Fruit fly (Drosophila melanogaster): ENCODE measurements around the gene sfl.
A peak's percentile ranks its signal among the peaks of the same experiment; 100 is the strongest.

sfl gene

DNA sequence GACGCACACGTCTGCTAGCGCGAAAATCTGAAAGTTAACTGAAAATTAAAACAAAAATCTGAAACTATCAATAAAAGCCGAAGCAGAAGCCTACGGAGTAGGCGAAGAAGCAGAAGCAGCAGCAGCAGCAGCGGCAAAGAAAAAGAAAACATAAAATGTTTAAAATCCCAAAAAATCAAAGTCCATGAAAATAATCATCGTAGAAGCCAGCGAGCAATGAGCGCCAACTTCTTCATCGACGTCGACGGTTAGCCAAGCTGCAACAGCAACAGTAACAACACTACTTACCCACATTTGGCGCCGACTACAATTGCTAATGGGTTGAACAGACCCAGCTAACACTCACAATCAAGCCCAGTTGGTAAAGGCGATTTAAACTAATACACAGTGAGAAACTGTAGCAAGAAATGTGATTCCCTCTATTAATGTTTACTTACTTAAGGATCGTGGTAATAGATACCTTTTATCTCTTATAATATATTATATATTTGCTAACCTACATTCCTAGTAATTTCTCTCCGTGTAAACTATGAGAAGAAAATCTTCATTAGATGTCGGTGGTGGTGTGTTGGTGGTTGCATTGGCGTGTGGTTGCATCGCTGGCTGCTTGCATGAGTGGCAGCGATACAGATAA, 94.1 kb downstream of the sfl start, which contains the start of gene jv (continued):
- TF ChIP-seq CG8388 (GFP tag; optimal IDR thresholded peaks at IDR 0.05) (peak; percentile 28), CG11247 (GFP tag; IDR thresholded peaks at IDR 0.05) (no peak), Oli (tag; optimal IDR thresholded peaks at IDR 0.05) (peak; percentile 39), CG6254 (GFP tag; optimal IDR thresholded peaks at IDR 0.05) (no peak), CG3163 (GFP tag; optimal IDR thresholded peaks at IDR 0.05) (no peak), mld (GFP tag; IDR thresholded peaks at IDR 0.05; ENCODE audit: partially characterized antibody) (no peak), CG4424 (GFP tag; optimal IDR thresholded peaks at IDR 0.05) (peak; percentile 15), unpg (GFP tag; optimal IDR thresholded peaks at IDR 0.05) (no peak), CG6689 (GFP tag; IDR thresholded peaks at IDR 0.05) (peak; percentile 49), ttk (GFP tag; IDR thresholded peaks at IDR 0.05) (peak; percentile 44), dmrt11E (tag; optimal IDR thresholded peaks at IDR 0.05) (peak; percentile 58), CG14441 (GFP tag; IDR thresholded peaks at IDR 0.05) (peak; percentile 44; the same call in 1 of the 2 replicates), ken (GFP tag; IDR thresholded peaks at IDR 0.05) (no peak), CG32767 (GFP tag; IDR thresholded peaks at IDR 0.05) (0 out of 2 replicates have a peak, but pooled peaks have one; percentile 13), CG4617 (GFP tag; optimal IDR thresholded peaks at IDR 0.05; ENCODE audit: borderline replicate concordance) (no peak), tgo (GFP tag; IDR thresholded peaks at IDR 0.05) (peak; percentile 30; the same call in 1 of the 3 replicates), CG17328 (GFP tag; IDR thresholded peaks at IDR 0.05) (peak; percentile 48), CG16815 (GFP tag; optimal IDR thresholded peaks at IDR 0.05) (peak; percentile 12), pan (optimal IDR thresholded peaks at IDR 0.05) (no peak), pan (GFP tag; optimal IDR thresholded peaks at IDR 0.05 in 1 of 2, IDR thresholded peaks at IDR 0.05 in 1 of 2) (peak in 1 of 2 experiments; percentile 25), Hr3 (GFP tag; optimal IDR thresholded peaks at IDR 0.05) (peak; percentile 30), Abd-B (GFP tag; optimal IDR thresholded peaks at IDR 0.05) (peak; percentile 21), CG9727 (GFP tag; optimal IDR thresholded peaks at IDR 0.05) (peak; percentile 2), oc (tag; optimal IDR thresholded peaks at IDR 0.05) (peak; percentile 31), CG15696 (tag; optimal IDR thresholded peaks at IDR 0.05) (peak; percentile 48), CG6654 (GFP tag; optimal IDR thresholded peaks at IDR 0.05) (no peak), sens-2 (GFP tag; IDR thresholded peaks at IDR 0.05) (no peak), zf30C (GFP tag; optimal IDR thresholded peaks at IDR 0.05) (no peak), fd102C (GFP tag; optimal IDR thresholded peaks at IDR 0.05) (no peak), CG17385 (GFP tag; optimal IDR thresholded peaks at IDR 0.05) (peak; percentile 18), nmo (GFP tag; optimal IDR thresholded peaks at IDR 0.05) (peak; percentile 41), dati (GFP tag; IDR thresholded peaks at IDR 0.05) (no peak), CG10366 (GFP tag; IDR thresholded peaks at IDR 0.05) (peak; percentile 15; the same call in 1 of the 2 replicates), D19B (GFP tag; optimal IDR thresholded peaks at IDR 0.05) (no peak), fd96Cb (tag; optimal IDR thresholded peaks at IDR 0.05) (peak; percentile 30), ci (GFP tag; IDR thresholded peaks at IDR 0.05) (peak; percentile 79; the same call in 2 of the 3 replicates), CG4404 (GFP tag; IDR thresholded peaks at IDR 0.05) (peak; percentile 42; the same call in 1 of the 2 replicates), Gsc (GFP tag; IDR thresholded peaks at IDR 0.05) (0 out of 2 replicates have a peak, but pooled peaks have one; percentile 15), CG5245 (GFP tag; optimal IDR thresholded peaks at IDR 0.05) (no peak)
